Fruit fly (Drosophila melanogaster): ENCODE measurements around the gene et.

Gene et

DNA sequence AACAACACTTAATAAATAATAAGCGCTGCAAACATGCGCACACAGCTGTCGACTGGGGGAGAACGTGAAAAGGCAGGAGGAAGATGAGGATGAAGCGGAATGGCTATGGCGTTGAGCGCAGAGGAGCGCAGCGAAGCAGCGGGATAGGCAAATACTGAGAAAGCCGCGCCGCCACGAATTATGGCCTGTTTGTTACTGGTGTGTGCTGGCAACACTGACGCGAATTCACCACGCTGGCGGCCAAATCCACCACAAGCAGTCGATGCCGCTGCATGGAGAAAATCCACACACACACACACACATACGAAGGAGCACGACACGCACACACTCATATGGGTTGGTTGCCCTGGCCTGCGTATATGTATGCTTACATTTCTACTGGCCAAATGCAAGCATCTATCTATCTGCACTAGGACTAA, 38.7 kb downstream of the et start:
- TF ChIP-seq Pif1B (GFP tag; optimal IDR thresholded peaks at IDR 0.05) (peak; percentile 3), CG8159 (tag; optimal IDR thresholded peaks at IDR 0.05) (no peak), CG15710 (tag; optimal IDR thresholded peaks at IDR 0.05) (no peak), CG9948 (tag; optimal IDR thresholded peaks at IDR 0.05) (no peak), fd96Ca (GFP tag; IDR thresholded peaks at IDR 0.05) (peak; percentile 39; the same call in 1 of the 3 replicates), CG12605 (GFP tag; IDR thresholded peaks at IDR 0.05) (no peak), Snoo (tag; optimal IDR thresholded peaks at IDR 0.05) (no peak), CG10348 (GFP tag; IDR thresholded peaks at IDR 0.05) (no peak), D1 (tag; optimal IDR thresholded peaks at IDR 0.05) (no peak), CG17806 (tag; optimal IDR thresholded peaks at IDR 0.05) (no peak), CG32121 (GFP tag; IDR thresholded peaks at IDR 0.05) (no peak), rn (GFP tag; IDR thresholded peaks at IDR 0.05) (no peak), EcR (GFP tag; optimal IDR thresholded peaks at IDR 0.05) (peak; percentile 49), CG13204 (GFP tag; optimal IDR thresholded peaks at IDR 0.05) (peak; percentile 66), Pif1A (GFP tag; optimal IDR thresholded peaks at IDR 0.05) (no peak), CG34367 (tag; optimal IDR thresholded peaks at IDR 0.05) (no peak), CG14655 (GFP tag; optimal IDR thresholded peaks at IDR 0.05) (no peak), CG8301 (tag; optimal IDR thresholded peaks at IDR 0.05) (no peak), gl (tag; optimal IDR thresholded peaks at IDR 0.05) (no peak), Ets98B (GFP tag; IDR thresholded peaks at IDR 0.05) (peak; percentile 61), CG4496 (GFP tag; IDR thresholded peaks at IDR 0.05) (peak; percentile 67; the same call in 2 of the 3 replicates)

dm6 chrX:19631365-19631832, 44.3 kb downstream of the et start:
- TF ChIP-seq CG12605 (GFP tag; IDR thresholded peaks at IDR 0.05) (peak; percentile 16; the same call in 1 of the 2 replicates), Snoo (tag; optimal IDR thresholded peaks at IDR 0.05) (no peak), CG8301 (tag; optimal IDR thresholded peaks at IDR 0.05) (no peak), EcR (GFP tag; optimal IDR thresholded peaks at IDR 0.05) (peak; percentile 79), Ets98B (GFP tag; IDR thresholded peaks at IDR 0.05) (peak; percentile 41; the same call in 1 of the 2 replicates), CG32121 (GFP tag; IDR thresholded peaks at IDR 0.05) (peak; percentile 43; the same call in 1 of the 2 replicates), CG13204 (GFP tag; optimal IDR thresholded peaks at IDR 0.05) (peak; percentile 81), CG4496 (GFP tag; IDR thresholded peaks at IDR 0.05) (peak; percentile 67; the same call in 2 of the 3 replicates), CG34367 (tag; optimal IDR thresholded peaks at IDR 0.05) (no peak), fd96Ca (GFP tag; IDR thresholded peaks at IDR 0.05) (0 out of 3 replicates have a peak, but pooled peaks have one; percentile 29)

dm6 chrX:19625405-19625804, 50.3 kb downstream of the et start, which contains the start of gene CG14212:
TSS of gene CG14212 (plus strand) at chrX:19625705.
- no peak for TF ChIP-seq CG8301 (tag; optimal IDR thresholded peaks at IDR 0.05)
- TF ChIP-seq Pif1A (GFP tag; optimal IDR thresholded peaks at IDR 0.05): no peak
- no peak for TF ChIP-seq rn (GFP tag; IDR thresholded peaks at IDR 0.05)
- no peak for TF ChIP-seq CG10348 (GFP tag; IDR thresholded peaks at IDR 0.05)
- TF ChIP-seq D1 (tag; optimal IDR thresholded peaks at IDR 0.05): no peak
- TF ChIP-seq CG12605 (GFP tag; IDR thresholded peaks at IDR 0.05): no peak
- TF ChIP-seq CG8159 (tag; optimal IDR thresholded peaks at IDR 0.05): no peak
- no peak for TF ChIP-seq CG4496 (GFP tag; IDR thresholded peaks at IDR 0.05)
- no peak for TF ChIP-seq CG13204 (GFP tag; optimal IDR thresholded peaks at IDR 0.05)
- no peak for TF ChIP-seq Snoo (tag; optimal IDR thresholded peaks at IDR 0.05)

dm6 chrX:19622924-19623323, 52.8 kb downstream of the et start, which contains the start of the genes Naa20A and MKP-4:
TSS of gene Naa20A (minus strand) at chrX:19623074.
TSS of gene MKP-4 (plus strand) at chrX:19623114.
- no peak for TF ChIP-seq CG13204 (GFP tag; optimal IDR thresholded peaks at IDR 0.05)
- no peak for TF ChIP-seq CG34367 (tag; optimal IDR thresholded peaks at IDR 0.05)
- no peak for TF ChIP-seq rn (GFP tag; IDR thresholded peaks at IDR 0.05)
- no peak for TF ChIP-seq Pif1B (GFP tag; optimal IDR thresholded peaks at IDR 0.05)
- TF ChIP-seq CG4496 (GFP tag; IDR thresholded peaks at IDR 0.05): no peak

Data from whole organism, pupa.